Worm (Caenorhabditis elegans) whole organism, late embryonic: ENCODE data around the gene H40L08.7.

Experiments
- ceh-18 ChIP-seq: sonication (generic microtip); optimal IDR thresholded peaks from 2 replicates; lab custom pipeline; 2016; ENCODE audit warnings: missing genetic modification characterization, missing compliant biosample characterization
- ceh-19 ChIP-seq: fragments of 200-800 bp; sonication (Bioruptor generic); optimal IDR thresholded peaks from 2 replicates; lab custom pipeline; 2018; ENCODE audit warnings: mild to moderate bottlenecking, missing genetic modification characterization, missing compliant biosample characterization
- ceh-9 ChIP-seq: sonication (generic microtip); optimal IDR thresholded peaks from 2 replicates; lab custom pipeline; 2016; ENCODE audit warnings: mild to moderate bottlenecking, missing genetic modification characterization, inconsistent platforms, missing compliant biosample characterization
- elt-2 ChIP-seq: sonication (generic microtip); optimal IDR thresholded peaks from 2 replicates; lab custom pipeline; 2016; ENCODE audit warnings: missing genetic modification reagents, missing genetic modification characterization, missing compliant biosample characterization
- gmeb-2 ChIP-seq: sonication (generic microtip); optimal IDR thresholded peaks from 2 replicates; lab custom pipeline; 2016; ENCODE audit warnings: missing genetic modification characterization, inconsistent platforms, missing compliant biosample characterization
- nfya-1 ChIP-seq: sonication (generic microtip); optimal IDR thresholded peaks from 2 replicates; lab custom pipeline; 2017; ENCODE audit warnings: missing genetic modification characterization, mild to moderate bottlenecking, missing compliant biosample characterization, antibody characterized with exemption, moderate library complexity
- pat-9 ChIP-seq: fragments of 200-800 bp; sonication (Bioruptor generic); optimal IDR thresholded peaks from 2 replicates; lab custom pipeline; 2018; ENCODE audit warnings: mild to moderate bottlenecking, missing genetic modification characterization, moderate library complexity, missing compliant biosample characterization
- pha-4 ChIP-seq: fragments of 150-350 bp; optimal IDR thresholded peaks from 2 replicates; lab custom pipeline; 2018; ENCODE audit warnings: missing biosample characterization, missing genetic modification reagents, missing genetic modification characterization
- pqm-1 ChIP-seq: sonication (generic microtip); optimal IDR thresholded peaks from 2 replicates; lab custom pipeline; 2016; ENCODE audit warnings: missing genetic modification characterization, missing compliant biosample characterization
- pros-1 ChIP-seq: fragments of 150-350 bp; optimal IDR thresholded peaks from 2 replicates; lab custom pipeline; 2014; ENCODE audit warnings: missing biosample characterization, missing genetic modification reagents, missing genetic modification characterization
- rnt-1 ChIP-seq: sonication (generic microtip); optimal IDR thresholded peaks from 2 replicates; lab custom pipeline; 2016; ENCODE audit warnings: missing genetic modification characterization, missing compliant biosample characterization
- tbx-2 ChIP-seq: sonication (generic microtip); optimal IDR thresholded peaks from 2 replicates; lab custom pipeline; 2016; ENCODE audit warnings: missing genetic modification characterization, missing compliant biosample characterization
- unc-42 ChIP-seq: sonication (generic microtip); optimal IDR thresholded peaks from 2 replicates; lab custom pipeline; 2016; ENCODE audit warnings: missing genotype, missing genetic modification characterization, missing compliant biosample characterization
- zip-5 ChIP-seq: sonication (generic microtip); optimal IDR thresholded peaks from 2 replicates; lab custom pipeline; 2016; ENCODE audit warnings: missing genetic modification characterization, missing compliant biosample characterization

ce11 chrX:15127338-15127737 lies 49.8 kb upstream of the H40L08.7 start:
- TF ChIP-seq tbx-2 (tag; lab: Kevin White, UChicago), result no peak
- no peak for TF ChIP-seq gmeb-2 (tag; lab: Kevin White, UChicago)
- TF ChIP-seq zip-5 (tag; lab: Kevin White, UChicago), result no peak
- TF ChIP-seq pqm-1 (tag; lab: Kevin White, UChicago), result no peak
- no peak for TF ChIP-seq pat-9 (tag; lab: Kevin White, UChicago)
- TF ChIP-seq pha-4 (tag; lab: Kevin White, UChicago), result no peak
- TF ChIP-seq rnt-1 (tag; lab: Kevin White, UChicago), result no peak
- no peak for TF ChIP-seq ceh-19 (GFP tag; lab: Kevin White, UChicago)
- no peak for TF ChIP-seq ceh-18
- no peak for TF ChIP-seq ceh-9 (tag; lab: Kevin White, UChicago)
- no peak for TF ChIP-seq elt-2
- TF ChIP-seq pros-1, result no peak
- no peak for TF ChIP-seq unc-42
- TF ChIP-seq nfya-1 (tag; lab: Kevin White, UChicago), result no peak
